Fruit fly (Drosophila melanogaster): ENCODE data around the gene CG9215.

The CG9215 gene

DNA sequence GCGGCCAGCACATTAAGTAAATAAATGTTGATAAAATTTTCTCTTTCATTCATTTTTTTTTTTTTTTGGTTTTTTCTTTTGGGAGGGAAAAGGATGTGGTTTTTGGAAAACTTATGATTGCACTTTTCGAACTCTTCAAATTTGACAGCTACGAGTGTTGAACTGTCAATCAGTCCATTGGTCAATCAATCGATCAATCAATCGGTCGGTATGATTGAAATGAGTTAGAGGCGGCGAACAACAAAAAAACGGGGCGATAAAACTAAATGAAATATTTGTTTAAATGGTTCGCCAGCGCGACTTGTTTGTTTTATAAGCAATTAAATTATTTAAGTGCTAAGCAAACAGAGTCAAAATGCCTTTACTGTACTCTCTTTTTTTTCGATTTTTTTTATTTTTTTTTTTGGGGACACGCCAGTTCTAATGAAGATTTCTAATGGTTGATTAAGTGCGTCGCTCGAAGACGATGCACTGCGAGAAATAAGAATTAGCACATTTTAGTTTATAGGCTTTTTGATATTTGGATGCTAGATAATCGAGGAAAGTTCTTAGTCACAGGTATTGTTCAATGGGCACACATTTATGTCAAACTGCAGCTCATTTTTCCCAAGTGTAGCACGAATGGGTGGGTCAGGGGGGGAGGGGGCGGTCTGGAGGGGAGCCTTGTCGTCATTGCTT, 36.4 kb upstream of the CG9215 start (continued):
- TF ChIP-seq nmo (GFP tag; optimal IDR thresholded peaks at IDR 0.05) (peak; percentile 88), Trl (optimal IDR thresholded peaks at IDR 0.05) (no peak), Trl (GFP tag; optimal IDR thresholded peaks at IDR 0.05) (peak; percentile 74), CG1024 (GFP tag; IDR thresholded peaks at IDR 0.05) (peak; percentile 76), scrt (GFP tag; optimal IDR thresholded peaks at IDR 0.05) (peak; percentile 60), BEAF-32 (GFP tag; optimal IDR thresholded peaks at IDR 0.05) (no peak), Dp (GFP tag; optimal IDR thresholded peaks at IDR 0.05) (no peak), stc (GFP tag; IDR thresholded peaks at IDR 0.05) (peak; percentile 39; the same call in 1 of the 2 replicates), ham (GFP tag; IDR thresholded peaks at IDR 0.05) (0 out of 2 replicates have a peak, but pooled peaks have one; percentile 24), run (tag; optimal IDR thresholded peaks at IDR 0.05) (peak; percentile 60), CG17186 (GFP tag; optimal IDR thresholded peaks at IDR 0.05) (peak; percentile 31), mld (GFP tag; IDR thresholded peaks at IDR 0.05; ENCODE audit: partially characterized antibody) (no peak), stwl (tag; optimal IDR thresholded peaks at IDR 0.05) (no peak), CG4707 (GFP tag; optimal IDR thresholded peaks at IDR 0.05) (peak; percentile 72), Dbx (GFP tag; IDR thresholded peaks at IDR 0.05) (peak; percentile 76), tx (GFP tag; optimal IDR thresholded peaks at IDR 0.05) (peak; percentile 52), lilli (GFP tag; optimal IDR thresholded peaks at IDR 0.05) (peak; percentile 70), CG10321 (GFP tag; IDR thresholded peaks at IDR 0.05) (no peak), Meics (GFP tag; optimal IDR thresholded peaks at IDR 0.05) (peak; percentile 79), NC2α (GFP tag; optimal IDR thresholded peaks at IDR 0.05) (peak; percentile 61), inv (GFP tag; IDR thresholded peaks at IDR 0.05; ENCODE audit: partially characterized antibody) (no peak), CG12659 (GFP tag; optimal IDR thresholded peaks at IDR 0.05) (peak; percentile 74), CG43689 (GFP tag; IDR thresholded peaks at IDR 0.05) (peak; percentile 57), CG2116 (GFP tag; optimal IDR thresholded peaks at IDR 0.05) (peak; percentile 15), CG6813 (GFP tag; optimal IDR thresholded peaks at IDR 0.05) (peak; percentile 60), sna (GFP tag; IDR thresholded peaks at IDR 0.05; ENCODE audit: partially characterized antibody) (no peak), Bdp1 (GFP tag; optimal IDR thresholded peaks at IDR 0.05) (peak; percentile 25), unc-4 (GFP tag; IDR thresholded peaks at IDR 0.05; ENCODE audit: partially characterized antibody) (no peak), CG2678 (tag; optimal IDR thresholded peaks at IDR 0.05) (peak; percentile 81), CG8478 (optimal IDR thresholded peaks at IDR 0.05) (no peak), CG10959 (GFP tag; IDR thresholded peaks at IDR 0.05) (peak; percentile 59; the same call in 1 of the 2 replicates), CG9876 (GFP tag; optimal IDR thresholded peaks at IDR 0.05) (peak; percentile 73), disco-r (GFP tag; optimal IDR thresholded peaks at IDR 0.05) (peak; percentile 25), br (optimal IDR thresholded peaks at IDR 0.05) (no peak), CG7556 (GFP tag; optimal IDR thresholded peaks at IDR 0.05) (peak; percentile 74), Oaz (GFP tag; IDR thresholded peaks at IDR 0.05) (peak; percentile 62), CG11723 (GFP tag; optimal IDR thresholded peaks at IDR 0.05) (peak; percentile 72), Lhr (GFP tag; optimal IDR thresholded peaks at IDR 0.05) (peak; percentile 39), Atf3 (GFP tag; optimal IDR thresholded peaks at IDR 0.05) (peak; percentile 54), sisA (GFP tag; IDR thresholded peaks at IDR 0.05) (peak; percentile 87), Adf1 (GFP tag; IDR thresholded peaks at IDR 0.05) (no peak; the same call in 1 of the 2 replicates), Atf6 (GFP tag; IDR thresholded peaks at IDR 0.05) (peak; percentile 71), CG3726 (GFP tag; IDR thresholded peaks at IDR 0.05) (peak; percentile 73; the same call in 2 of the 3 replicates), ken (GFP tag; IDR thresholded peaks at IDR 0.05) (peak; percentile 83), CG34376 (GFP tag; optimal IDR thresholded peaks at IDR 0.05) (no peak), CG18476 (GFP tag; optimal IDR thresholded peaks at IDR 0.05) (peak; percentile 28), Hmr (GFP tag; optimal IDR thresholded peaks at IDR 0.05) (peak; percentile 66), Spps (tag; optimal IDR thresholded peaks at IDR 0.05) (peak; percentile 1), CG11695 (GFP tag; IDR thresholded peaks at IDR 0.05) (peak; percentile 63; the same call in 1 of the 3 replicates), Deaf1 (tag; optimal IDR thresholded peaks at IDR 0.05) (peak; percentile 53)

Measured in whole organism, embryonic.